Worm (Caenorhabditis elegans): ENCODE results near the gene tac-1.

- no peak for TF ChIP-seq nhr-12 (tag; optimal IDR thresholded peaks at IDR 0.05)
- no peak for TF ChIP-seq sma-3 (GFP tag; optimal IDR thresholded peaks at IDR 0.05)
- TF ChIP-seq unc-55 (GFP tag; optimal IDR thresholded peaks at IDR 0.05) = no peak
- no peak for TF ChIP-seq ZK546.5 (tag; optimal IDR thresholded peaks at IDR 0.05)
- TF ChIP-seq nhr-11 (tag; optimal IDR thresholded peaks at IDR 0.05) = no peak
- TF ChIP-seq lin-39 (tag; optimal IDR thresholded peaks at IDR 0.05) = no peak
- no peak for TF ChIP-seq nhr-25 (tag; optimal IDR thresholded peaks at IDR 0.05)
- no peak for TF ChIP-seq ztf-11 (tag; optimal IDR thresholded peaks at IDR 0.05)
Observed at ce11 chrII:14772956-14773788, 19.5 kb upstream of the tac-1 start, which contains the start of gene Y54E2A.7.
